Fruit fly (Drosophila melanogaster): Measurements from ENCODE around the gene CG9109.

Gene CG9109

dm6 chr2L:6078757-6079351 is 44.6 kb upstream of the CG9109 start (continued):
- no peak for TF ChIP-seq CG9876 (GFP tag; optimal IDR thresholded peaks at IDR 0.05)
- no peak for TF ChIP-seq CG6683 (GFP tag; optimal IDR thresholded peaks at IDR 0.05)
- TF ChIP-seq seq (GFP tag; IDR thresholded peaks at IDR 0.05), result no peak
- peak; percentile 99 for TF ChIP-seq dm (GFP tag; optimal IDR thresholded peaks at IDR 0.05)
- no peak for TF ChIP-seq prd (optimal IDR thresholded peaks at IDR 0.05)
- peak; percentile 18; the same call in 1 of the 3 replicates for TF ChIP-seq prd (GFP tag; IDR thresholded peaks at IDR 0.05)
- TF ChIP-seq tgo (GFP tag; IDR thresholded peaks at IDR 0.05), result no peak
- TF ChIP-seq CG7357 (GFP tag; IDR thresholded peaks at IDR 0.05), result no peak
- TF ChIP-seq Jarid2 (GFP tag; optimal IDR thresholded peaks at IDR 0.05), result peak; percentile 28
- no peak for TF ChIP-seq corto (GFP tag; optimal IDR thresholded peaks at IDR 0.05)
- TF ChIP-seq cg (GFP tag; optimal IDR thresholded peaks at IDR 0.05), result peak; percentile 82
- TF ChIP-seq CG13894 (tag; optimal IDR thresholded peaks at IDR 0.05), result no peak
- no peak for TF ChIP-seq Eip74EF (GFP tag; optimal IDR thresholded peaks at IDR 0.05)
- TF ChIP-seq otp (GFP tag; IDR thresholded peaks at IDR 0.05), result 0 out of 3 replicates have a peak, but pooled peaks have one; percentile 36
- peak; percentile 2 for TF ChIP-seq CG5180 (GFP tag; optimal IDR thresholded peaks at IDR 0.05)
- no peak for TF ChIP-seq onecut (GFP tag; IDR thresholded peaks at IDR 0.05)
- TF ChIP-seq crp (GFP tag; optimal IDR thresholded peaks at IDR 0.05), result peak in 1 of 2 experiments; percentile 23
- TF ChIP-seq Hr39 (optimal IDR thresholded peaks at IDR 0.05), result no peak
- TF ChIP-seq ap (GFP tag; IDR thresholded peaks at IDR 0.05), result no peak
- TF ChIP-seq ham (GFP tag; IDR thresholded peaks at IDR 0.05), result no peak
- TF ChIP-seq crol (GFP tag; IDR thresholded peaks at IDR 0.05), result peak; percentile 98
- no peak for TF ChIP-seq CG17802 (tag; optimal IDR thresholded peaks at IDR 0.05)
- no peak for TF ChIP-seq HLH54F (GFP tag; optimal IDR thresholded peaks at IDR 0.05)
- no peak for TF ChIP-seq GATAe (GFP tag; conservative IDR thresholded peaks at IDR 0.05)
- TF ChIP-seq CG17359 (tag; optimal IDR thresholded peaks at IDR 0.05), result no peak
- TF ChIP-seq Kr (GFP tag; optimal IDR thresholded peaks at IDR 0.05), result peak; percentile 78
- TF ChIP-seq bsh (GFP tag; optimal IDR thresholded peaks at IDR 0.05), result no peak
- TF ChIP-seq rib (GFP tag; IDR thresholded peaks at IDR 0.05), result peak; percentile 92
- no peak for TF ChIP-seq CG43689 (GFP tag; IDR thresholded peaks at IDR 0.05)
- TF ChIP-seq insv (GFP tag; optimal IDR thresholded peaks at IDR 0.05), result peak in 1 of 2 experiments; percentile 74
- TF ChIP-seq CG4854 (GFP tag; optimal IDR thresholded peaks at IDR 0.05), result no peak
- no peak for TF ChIP-seq Hr51 (GFP tag; optimal IDR thresholded peaks at IDR 0.05)
- TF ChIP-seq dan (GFP tag; IDR thresholded peaks at IDR 0.05), result no peak
- TF ChIP-seq CG11504 (tag; optimal IDR thresholded peaks at IDR 0.05), result no peak
- TF ChIP-seq ranshi (GFP tag; IDR thresholded peaks at IDR 0.05), result no peak
- no peak for TF ChIP-seq CG12659 (GFP tag; optimal IDR thresholded peaks at IDR 0.05)
- TF ChIP-seq row (GFP tag; IDR thresholded peaks at IDR 0.05), result no peak
- TF ChIP-seq Lim3 (GFP tag; IDR thresholded peaks at IDR 0.05), result no peak
- TF ChIP-seq CG11247 (GFP tag; IDR thresholded peaks at IDR 0.05), result no peak
- TF ChIP-seq CG18599 (GFP tag; optimal IDR thresholded peaks at IDR 0.05), result no peak
- TF ChIP-seq CG4360 (GFP tag; IDR thresholded peaks at IDR 0.05), result peak; percentile 59; the same call in 1 of the 2 replicates
- no peak for TF ChIP-seq CG12744 (GFP tag; optimal IDR thresholded peaks at IDR 0.05)
- no peak for TF ChIP-seq nau (GFP tag; optimal IDR thresholded peaks at IDR 0.05)
- TF ChIP-seq CG7786 (GFP tag; optimal IDR thresholded peaks at IDR 0.05), result no peak
- no peak for TF ChIP-seq ATbp (GFP tag; optimal IDR thresholded peaks at IDR 0.05)
- peak; percentile 27 for TF ChIP-seq fru (optimal IDR thresholded peaks at IDR 0.05)
- TF ChIP-seq CG15696 (tag; optimal IDR thresholded peaks at IDR 0.05), result peak; percentile 14
- no peak for TF ChIP-seq CG8281 (tag; optimal IDR thresholded peaks at IDR 0.05)
- TF ChIP-seq Scr (GFP tag; IDR thresholded peaks at IDR 0.05; ENCODE audit: partially characterized antibody), result 0 out of 2 replicates have a peak, but pooled peaks have one; percentile 27
- no peak for TF ChIP-seq al (GFP tag; IDR thresholded peaks at IDR 0.05)
